Worm (Caenorhabditis elegans) whole organism, L4/young adult: ENCODE data around the gene lec-3.

Source experiments
- W03F9.2 ChIP-seq: fragments of 150-350 bp; optimal IDR thresholded peaks from 2 replicates; lab custom pipeline; 2014; ENCODE audit warnings: missing biosample characterization, missing genetic modification characterization
- dao-5 ChIP-seq: sonication (generic microtip); optimal IDR thresholded peaks from 2 replicates; lab custom pipeline; 2016; ENCODE audit warnings: missing genotype, missing genetic modification characterization, moderate library complexity, missing compliant biosample characterization
- him-1 ChIP-seq: sonication (generic microtip); optimal IDR thresholded peaks from 2 replicates; lab custom pipeline; 2016; ENCODE audit warnings: missing genotype, missing genetic modification reagents, missing genetic modification characterization, missing compliant biosample characterization

- no peak for TF ChIP-seq W03F9.2
- no peak for TF ChIP-seq dao-5 (tag; lab: Kevin White, UChicago)
- no peak for TF ChIP-seq him-1 (tag; lab: Kevin White, UChicago)
These were observed 23.5 kb downstream of the lec-3 start for ce11 chrII:10014384-10014783.
